Fruit fly (Drosophila melanogaster) whole organism, embryonic: Measurements from ENCODE around the gene Ccdc58.

ENCODE experiments used
- ATbp ChIP-seq: fragments of 200-800 bp; sonication (Bioruptor generic); optimal IDR thresholded peaks from 2 replicates; lab custom pipeline; 2017; ENCODE audit warnings: missing biosample characterization, mild to moderate bottlenecking, missing genetic modification characterization, missing genetic modification reagents
- Adf1 ChIP-seq: fragments of 200-800 bp; sonication (Bioruptor generic); IDR thresholded peaks from 2 replicates; pipeline ENCODE4 v1.3.6; 2022; ENCODE audit warnings: missing biosample characterization, missing genetic modification characterization
- Atf-2 ChIP-seq: fragments of 200-800 bp; sonication (Bioruptor generic); optimal IDR thresholded peaks from 2 replicates; lab custom pipeline; 2016; ENCODE audit warnings: missing biosample characterization, missing genetic modification characterization
- B-H2 ChIP-seq: fragments of 200-800 bp; sonication (Bioruptor generic); optimal IDR thresholded peaks from 2 replicates; lab custom pipeline; 2018; ENCODE audit warnings: missing biosample characterization, mild to moderate bottlenecking, missing genetic modification characterization
- Bdp1 ChIP-seq: fragments of 200-800 bp; sonication (Bioruptor generic); optimal IDR thresholded peaks from 3 replicates; lab custom pipeline; 2016; ENCODE audit warnings: missing biosample characterization, missing genetic modification characterization
- CG10147 ChIP-seq: fragments of 200-800 bp; sonication (Bioruptor generic); optimal IDR thresholded peaks from 2 replicates; lab custom pipeline; 2019; ENCODE audit warnings: missing biosample characterization, mild to moderate bottlenecking, missing genetic modification characterization, moderate library complexity
- CG10565 ChIP-seq: fragments of 200-800 bp; sonication (Bioruptor generic); optimal IDR thresholded peaks from 3 replicates; lab custom pipeline; 2016; ENCODE audit warnings: missing biosample characterization, mild to moderate bottlenecking, missing genetic modification characterization
- CG10979 ChIP-seq: fragments of 200-800 bp; sonication (Bioruptor generic); optimal IDR thresholded peaks from 2 replicates; lab custom pipeline; 2018; ENCODE audit warnings: missing biosample characterization, mild to moderate bottlenecking, missing genetic modification characterization, moderate library complexity
- CG11247 ChIP-seq: fragments of 200-800 bp; sonication (Bioruptor generic); IDR thresholded peaks from 2 replicates; pipeline ENCODE4 v1.3.6; 2022; ENCODE audit warnings: missing biosample characterization, missing genetic modification characterization
- CG12769 ChIP-seq: fragments of 200-800 bp; sonication (Bioruptor generic); optimal IDR thresholded peaks from 2 replicates; lab custom pipeline; 2019; ENCODE audit warnings: missing biosample characterization, mild to moderate bottlenecking, missing genetic modification characterization, moderate library complexity
- CG13775 ChIP-seq: fragments of 200-800 bp; sonication (Bioruptor generic); optimal IDR thresholded peaks from 3 replicates; lab custom pipeline; 2017; ENCODE audit warnings: missing biosample characterization, mild to moderate bottlenecking, missing genetic modification characterization
- CG14441 ChIP-seq: fragments of 200-800 bp; sonication (Bioruptor generic); IDR thresholded peaks from 2 replicates; pipeline ENCODE4 v1.3.6; 2022; ENCODE audit warnings: missing biosample characterization, missing genetic modification characterization
- CG15011 ChIP-seq: fragments of 200-800 bp; sonication (Bioruptor generic); optimal IDR thresholded peaks from 3 replicates; lab custom pipeline; 2018; ENCODE audit warnings: missing biosample characterization, mild to moderate bottlenecking, missing genetic modification characterization
- CG15696 ChIP-seq: fragments of 200-800 bp; sonication (Bioruptor generic); optimal IDR thresholded peaks from 2 replicates; lab custom pipeline; 2019; ENCODE audit warnings: missing biosample characterization, mild to moderate bottlenecking, missing genetic modification characterization, moderate library complexity
- CG1602 ChIP-seq: fragments of 200-800 bp; sonication (Bioruptor generic); optimal IDR thresholded peaks from 3 replicates; lab custom pipeline; 2016; ENCODE audit warnings: missing biosample characterization, missing genetic modification characterization
- CG17361 ChIP-seq: fragments of 200-800 bp; sonication (Bioruptor generic); IDR thresholded peaks from 3 replicates; pipeline ENCODE4 v1.3.6; 2022; ENCODE audit warnings: missing biosample characterization, missing genetic modification characterization
- CG18764 ChIP-seq: fragments of 200-800 bp; sonication (Bioruptor generic); optimal IDR thresholded peaks from 3 replicates; lab custom pipeline; 2016; ENCODE audit warnings: missing biosample characterization, missing genetic modification characterization
- CG2129 ChIP-seq: fragments of 200-800 bp; sonication (Bioruptor generic); IDR thresholded peaks from 2 replicates; pipeline ENCODE4 v1.3.6; 2022; ENCODE audit warnings: missing biosample characterization, missing genetic modification characterization; ENCODE audit not compliant: partially characterized antibody
- CG30020 ChIP-seq: fragments of 200-800 bp; optimal IDR thresholded peaks from 2 replicates; lab custom pipeline; 2019; ENCODE audit warnings: missing biosample characterization, mild to moderate bottlenecking, missing genetic modification characterization, moderate library complexity
- CG30403 ChIP-seq: fragments of 200-800 bp; sonication (Bioruptor generic); optimal IDR thresholded peaks from 3 replicates; lab custom pipeline; 2016; ENCODE audit warnings: missing biosample characterization, missing genetic modification characterization
- CG31365 ChIP-seq: fragments of 200-800 bp; sonication (Bioruptor generic); optimal IDR thresholded peaks from 2 replicates; lab custom pipeline; 2018; ENCODE audit warnings: missing biosample characterization, mild to moderate bottlenecking, missing genetic modification characterization
- CG3407 ChIP-seq: fragments of 200-800 bp; sonication (Bioruptor generic); optimal IDR thresholded peaks from 2 replicates; lab custom pipeline; 2018; ENCODE audit warnings: missing biosample characterization, mild to moderate bottlenecking, missing genetic modification characterization
- CG34224 ChIP-seq: fragments of 200-800 bp; sonication (Bioruptor generic); IDR thresholded peaks from 3 replicates; pipeline ENCODE4 v1.3.6; 2022; ENCODE audit warnings: missing biosample characterization, missing genetic modification characterization; ENCODE audit not compliant: partially characterized antibody
- D19B ChIP-seq: fragments of 200-800 bp; sonication (Bioruptor generic); optimal IDR thresholded peaks from 2 replicates; lab custom pipeline; 2017; ENCODE audit warnings: missing biosample characterization, mild to moderate bottlenecking, missing genetic modification characterization
- Elba2 ChIP-seq: fragments of 200-800 bp; sonication (Bioruptor generic); optimal IDR thresholded peaks from 3 replicates; lab custom pipeline; 2016; ENCODE audit warnings: missing biosample characterization, missing genetic modification characterization
- Fer1 ChIP-seq: fragments of 200-800 bp; sonication (Bioruptor generic); optimal IDR thresholded peaks from 2 replicates; lab custom pipeline; 2017; ENCODE audit warnings: missing biosample characterization, mild to moderate bottlenecking, missing genetic modification characterization
- GATAe ChIP-seq: fragments of 200-800 bp; sonication (Bioruptor generic); conservative IDR thresholded peaks from 2 replicates; pipeline ENCODE4 v1.3.6; 2022; ENCODE audit warnings: missing biosample characterization, missing genetic modification characterization
- MTF-1 ChIP-seq: fragments of 200-800 bp; sonication (Bioruptor generic); optimal IDR thresholded peaks from 2 replicates; lab custom pipeline; 2018; ENCODE audit warnings: missing biosample characterization, mild to moderate bottlenecking, missing genetic modification characterization, borderline replicate concordance
- Nf-YB ChIP-seq: fragments of 200-800 bp; sonication (Bioruptor generic); optimal IDR thresholded peaks from 3 replicates; lab custom pipeline; 2019; ENCODE audit warnings: missing biosample characterization, mild to moderate bottlenecking, missing genetic modification characterization, moderate library complexity
- Oli ChIP-seq: fragments of 200-800 bp; sonication (Bioruptor generic); optimal IDR thresholded peaks from 2 replicates; lab custom pipeline; 2018; ENCODE audit warnings: missing biosample characterization, mild to moderate bottlenecking, missing genetic modification characterization, moderate library complexity
- ash1 ChIP-seq: fragments of 200-800 bp; sonication (Bioruptor generic); optimal IDR thresholded peaks from 2 replicates; lab custom pipeline; 2018; ENCODE audit warnings: missing biosample characterization, mild to moderate bottlenecking, missing genetic modification characterization
- bab2 ChIP-seq: fragments of 200-800 bp; sonication (Bioruptor generic); optimal IDR thresholded peaks from 2 replicates; lab custom pipeline; 2016; ENCODE audit warnings: missing biosample characterization, missing genetic modification characterization
- bsh ChIP-seq, 2 experiments: fragments of 200-800 bp; sonication (Bioruptor generic); optimal IDR thresholded peaks; 2 replicates each; lab custom pipeline; 2017 to 2018; ENCODE audit warnings: mild to moderate bottlenecking in 2 of 2, missing biosample characterization in 2 of 2, missing genetic modification characterization in 2 of 2, moderate library complexity in 1 of 2
- cad ChIP-seq: fragments of >200 bp; optimal IDR thresholded peaks from 2 replicates; lab custom pipeline; 2017; ENCODE audit warnings: missing biosample characterization, missing genetic modification characterization
- chif ChIP-seq, 2 experiments: fragments of 200-800 bp; sonication (Bioruptor generic); optimal IDR thresholded peaks; 3 replicates each; lab custom pipeline; 2016; ENCODE audit warnings: missing biosample characterization in 2 of 2, missing genetic modification characterization in 2 of 2
- dpn ChIP-seq, 2 experiments: fragments of 200-800 bp; sonication (Bioruptor generic); optimal IDR thresholded peaks; 3 replicates each; lab custom pipeline; 2016; ENCODE audit warnings: missing biosample characterization in 2 of 2, missing genetic modification characterization in 2 of 2
- dysf ChIP-seq: fragments of 200-800 bp; sonication (Bioruptor generic); IDR thresholded peaks from 3 replicates; pipeline ENCODE4 v1.3.6; 2022; ENCODE audit warnings: missing biosample characterization, missing genetic modification characterization
- exex ChIP-seq: fragments of 200-800 bp; sonication (Bioruptor generic); optimal IDR thresholded peaks from 4 replicates; lab custom pipeline; 2018; ENCODE audit warnings: missing biosample characterization, mild to moderate bottlenecking, missing genetic modification characterization, moderate library complexity
- ken ChIP-seq: fragments of 200-800 bp; sonication (Bioruptor generic); IDR thresholded peaks from 3 replicates; pipeline ENCODE4 v1.3.6; 2022; ENCODE audit warnings: missing biosample characterization, missing genetic modification characterization
- nau ChIP-seq: fragments of 200-800 bp; sonication (Bioruptor generic); optimal IDR thresholded peaks from 3 replicates; lab custom pipeline; 2017; ENCODE audit warnings: missing biosample characterization, mild to moderate bottlenecking, missing genetic modification characterization, missing genetic modification reagents
- otp ChIP-seq: fragments of 200-800 bp; sonication (Bioruptor generic); IDR thresholded peaks from 3 replicates; pipeline ENCODE4, ENCODE4 v1.3.6; 2022; ENCODE audit warnings: missing biosample characterization, missing genetic modification characterization
- p53 ChIP-seq: fragments of 200-800 bp; sonication (Bioruptor generic); optimal IDR thresholded peaks from 2 replicates; lab custom pipeline; 2016; ENCODE audit warnings: missing biosample characterization, missing genetic modification characterization
- pb ChIP-seq: fragments of 200-800 bp; sonication (Bioruptor generic); optimal IDR thresholded peaks from 3 replicates; lab custom pipeline; 2016; ENCODE audit warnings: missing biosample characterization, missing genetic modification characterization
- pnt ChIP-seq: fragments of 200-800 bp; sonication (Bioruptor generic); optimal IDR thresholded peaks from 3 replicates; lab custom pipeline; 2016; ENCODE audit warnings: missing biosample characterization, missing genetic modification characterization
- pum ChIP-seq: fragments of 200-800 bp; sonication (Bioruptor generic); optimal IDR thresholded peaks from 2 replicates; lab custom pipeline; 2016; ENCODE audit warnings: missing biosample characterization, missing genetic modification characterization
- scrt ChIP-seq: fragments of 200-800 bp; sonication (Bioruptor generic); optimal IDR thresholded peaks from 2 replicates; lab custom pipeline; 2018; ENCODE audit warnings: missing biosample characterization, mild to moderate bottlenecking, missing genetic modification characterization, moderate library complexity
- sima ChIP-seq: fragments of 200-800 bp; sonication (Bioruptor generic); optimal IDR thresholded peaks from 2 replicates; lab custom pipeline; 2016; ENCODE audit warnings: missing biosample characterization, missing genetic modification characterization
- so ChIP-seq: fragments of 200-800 bp; sonication (Bioruptor generic); IDR thresholded peaks from 3 replicates; pipeline ENCODE4 v1.3.6; 2022; ENCODE audit warnings: missing biosample characterization, missing genetic modification characterization
- zen ChIP-seq: fragments of 200-800 bp; sonication (Bioruptor generic); optimal IDR thresholded peaks from 3 replicates; lab custom pipeline; 2018; ENCODE audit warnings: missing biosample characterization, mild to moderate bottlenecking, missing genetic modification characterization, moderate library complexity

Gene Ccdc58

DNA sequence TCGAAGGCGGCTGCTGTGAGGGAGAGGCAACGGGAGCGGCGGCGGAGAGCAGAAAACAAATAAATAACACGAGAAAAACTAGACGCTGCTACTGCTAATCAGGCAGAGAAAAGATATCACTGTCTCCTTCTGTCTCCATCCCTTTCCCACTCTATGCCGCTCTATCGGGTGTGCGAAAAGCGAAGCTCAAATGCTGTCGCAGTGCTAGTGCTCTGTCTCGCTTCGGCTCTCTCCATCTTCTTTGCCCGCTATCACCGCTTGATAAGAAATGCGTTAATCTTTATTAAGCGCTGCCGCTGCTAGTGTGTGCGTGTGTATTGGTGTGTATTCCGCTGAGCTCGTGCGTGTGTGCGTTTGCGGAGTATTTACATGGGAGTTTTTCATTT is 13.3 kb upstream of the Ccdc58 start (continued):
- TF ChIP-seq CG30403 (GFP tag; lab: Kevin White, UChicago) = no peak
- TF ChIP-seq otp (GFP tag; lab: Robert Waterston, UW) = peak; percentile 73
- TF ChIP-seq nau (GFP tag; lab: Kevin White, UChicago) = peak; percentile 18
- no peak for TF ChIP-seq ash1 (GFP tag; lab: Kevin White, UChicago)
- TF ChIP-seq CG3407 (GFP tag; lab: Kevin White, UChicago) = no peak
- TF ChIP-seq CG10147 (GFP tag; lab: Kevin White, UChicago) = no peak
- no peak for TF ChIP-seq Bdp1 (GFP tag; lab: Kevin White, UChicago)
- TF ChIP-seq D19B (GFP tag; lab: Kevin White, UChicago) = no peak
- TF ChIP-seq GATAe (GFP tag; lab: Robert Waterston, UW) = peak; percentile 95
- TF ChIP-seq CG34224 (GFP tag; lab: Robert Waterston, UW) = peak; percentile 58; the same call in 2 of the 3 replicates
- peak; percentile 5 for TF ChIP-seq scrt (GFP tag; lab: Kevin White, UChicago)
- no peak for TF ChIP-seq MTF-1
- TF ChIP-seq CG14441 (GFP tag; lab: Robert Waterston, UW) = no peak
- no peak; the same call in 2 of the 3 replicates for TF ChIP-seq ken (GFP tag; lab: Robert Waterston, UW)
- no peak for TF ChIP-seq dysf (GFP tag; lab: Robert Waterston, UW)
- no peak for TF ChIP-seq bab2
- TF ChIP-seq B-H2 (GFP tag; lab: Kevin White, UChicago) = peak; percentile 52
- TF ChIP-seq chif (GFP tag; optimal IDR thresholded peaks at IDR 0.05; lab: Kevin White, UChicago) = no peak
- TF ChIP-seq CG17361 (GFP tag; lab: Robert Waterston, UW) = no peak
- TF ChIP-seq CG10979 = no peak
- TF ChIP-seq cad (GFP tag; lab: Kevin White, UChicago) = peak; percentile 53
- TF ChIP-seq sima (GFP tag; lab: Kevin White, UChicago) = no peak
- no peak for TF ChIP-seq CG13775
- TF ChIP-seq CG10565 = no peak
- peak; percentile 26 for TF ChIP-seq zen (tag; lab: Kevin White, UChicago)
- no peak for TF ChIP-seq CG11247 (GFP tag; lab: Robert Waterston, UW)
- peak; percentile 18 for TF ChIP-seq CG31365 (tag; lab: Kevin White, UChicago)
- no peak for TF ChIP-seq Elba2
- TF ChIP-seq so = no peak
- peak; percentile 5 for TF ChIP-seq ATbp (GFP tag; lab: Kevin White, UChicago)
- TF ChIP-seq CG30020 (tag; lab: Kevin White, UChicago) = no peak
- TF ChIP-seq CG12769 (tag; lab: Kevin White, UChicago) = peak; percentile 82
- peak; percentile 12 for TF ChIP-seq Nf-YB (GFP tag; lab: Kevin White, UChicago)
- peak; percentile 10 for TF ChIP-seq pb (GFP tag; lab: Kevin White, UChicago)
- no peak for TF ChIP-seq Oli (tag; lab: Kevin White, UChicago)
- TF ChIP-seq pum (GFP tag; lab: Kevin White, UChicago) = no peak
- TF ChIP-seq CG18764 (GFP tag; lab: Kevin White, UChicago) = no peak
- TF ChIP-seq p53 (GFP tag; lab: Kevin White, UChicago) = no peak
- no peak for TF ChIP-seq CG1602 (GFP tag; lab: Kevin White, UChicago)
- no peak for TF ChIP-seq dpn (GFP tag; optimal IDR thresholded peaks at IDR 0.05; lab: Kevin White, UChicago)
- TF ChIP-seq CG15696 (tag; lab: Kevin White, UChicago) = no peak
- TF ChIP-seq pnt = no peak
- TF ChIP-seq Fer1 (GFP tag; lab: Kevin White, UChicago) = peak; percentile 55
- no peak for TF ChIP-seq bsh (GFP tag; optimal IDR thresholded peaks at IDR 0.05; lab: Kevin White, UChicago)
- TF ChIP-seq CG15011 (GFP tag; lab: Kevin White, UChicago) = no peak
- peak; percentile 68 for TF ChIP-seq exex (tag; lab: Kevin White, UChicago)
- peak; percentile 97 for TF ChIP-seq Adf1 (GFP tag; lab: Robert Waterston, UW)
- TF ChIP-seq Atf-2 (GFP tag; lab: Kevin White, UChicago) = no peak
- TF ChIP-seq CG2129 (GFP tag; lab: Robert Waterston, UW) = no peak
